Fruit fly (Drosophila melanogaster) ovary, adult (tissue): ENCODE results near the gene gammaCOP.

ENCODE experiments used
- CG17801 ChIP-seq: fragments of 200-800 bp; optimal IDR thresholded peaks from 2 replicates; lab custom pipeline; 2019; ENCODE audit warnings: missing biosample characterization, mild to moderate bottlenecking, missing genetic modification characterization, moderate library complexity; ENCODE audit not compliant: partially characterized antibody

The gammaCOP gene

DNA sequence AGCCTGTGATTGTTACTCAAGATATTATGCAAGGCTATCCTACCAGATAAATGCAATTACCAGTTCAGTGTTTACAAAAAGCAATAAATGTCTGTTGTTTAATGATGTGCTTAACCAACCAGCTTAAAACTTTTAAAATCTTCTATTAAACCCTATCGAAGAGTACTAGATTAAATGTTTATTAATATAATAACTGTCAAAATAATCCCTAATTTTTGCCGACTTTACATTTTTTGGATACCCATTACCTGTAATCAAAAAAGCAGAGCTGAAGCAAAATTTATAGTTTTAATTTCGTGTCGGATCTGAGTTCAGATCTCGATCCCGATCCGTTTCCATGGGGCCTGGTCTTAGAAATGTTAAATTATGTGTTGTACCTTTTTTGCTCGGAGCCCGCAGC lies 18.3 kb downstream of the gammaCOP start, which contains the start of gene CG1638:
Gene CG1638, plus strand, starts transcription at position 301 of the 400 bp plus-strand sequence.
- no peak for TF ChIP-seq CG17801 (GFP tag; lab: Kevin White, UChicago)

DNA sequence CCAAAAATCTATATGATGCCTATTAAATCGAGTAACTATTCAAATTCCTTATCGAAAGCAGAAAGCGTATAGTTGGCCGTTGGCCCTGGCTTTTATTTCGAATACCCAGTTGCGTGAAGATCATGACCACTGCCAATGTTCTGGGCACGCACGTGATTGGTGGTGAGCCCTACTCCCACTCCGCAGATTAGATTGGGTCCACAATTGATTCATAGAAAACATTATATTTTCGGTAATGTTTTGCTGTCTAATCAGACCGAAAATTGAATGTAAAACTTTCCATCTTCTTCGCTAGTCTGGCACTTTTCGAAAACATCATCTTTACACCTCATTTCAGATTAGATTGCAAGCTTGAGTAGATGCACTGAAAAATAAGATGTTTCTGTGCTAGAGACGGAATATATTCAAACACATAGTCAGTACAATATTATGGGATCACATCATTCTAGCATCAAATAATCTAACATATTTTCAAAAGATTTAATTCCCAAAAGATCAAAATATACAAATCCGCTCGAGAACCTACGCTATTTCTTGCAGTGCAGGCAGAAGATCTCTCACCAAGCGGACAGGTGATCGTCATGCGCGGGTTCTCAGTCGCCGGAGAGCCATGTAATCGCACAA lies 20.4 kb downstream of the gammaCOP start, which contains the start of gene CG1774:
Gene CG1774, plus strand, starts transcription at position 548 of the 624 bp plus-strand sequence.
- peak; percentile 96 for TF ChIP-seq CG17801 (GFP tag; lab: Kevin White, UChicago)

dm6 chr3R:31596071-31596883 lies 24.3 kb downstream of the gammaCOP start, which contains the start of gene RpL6:
TSS of gene RpL6 (minus strand) at chr3R:31596204.
- TF ChIP-seq CG17801 (GFP tag; lab: Kevin White, UChicago): peak; percentile 31

DNA sequence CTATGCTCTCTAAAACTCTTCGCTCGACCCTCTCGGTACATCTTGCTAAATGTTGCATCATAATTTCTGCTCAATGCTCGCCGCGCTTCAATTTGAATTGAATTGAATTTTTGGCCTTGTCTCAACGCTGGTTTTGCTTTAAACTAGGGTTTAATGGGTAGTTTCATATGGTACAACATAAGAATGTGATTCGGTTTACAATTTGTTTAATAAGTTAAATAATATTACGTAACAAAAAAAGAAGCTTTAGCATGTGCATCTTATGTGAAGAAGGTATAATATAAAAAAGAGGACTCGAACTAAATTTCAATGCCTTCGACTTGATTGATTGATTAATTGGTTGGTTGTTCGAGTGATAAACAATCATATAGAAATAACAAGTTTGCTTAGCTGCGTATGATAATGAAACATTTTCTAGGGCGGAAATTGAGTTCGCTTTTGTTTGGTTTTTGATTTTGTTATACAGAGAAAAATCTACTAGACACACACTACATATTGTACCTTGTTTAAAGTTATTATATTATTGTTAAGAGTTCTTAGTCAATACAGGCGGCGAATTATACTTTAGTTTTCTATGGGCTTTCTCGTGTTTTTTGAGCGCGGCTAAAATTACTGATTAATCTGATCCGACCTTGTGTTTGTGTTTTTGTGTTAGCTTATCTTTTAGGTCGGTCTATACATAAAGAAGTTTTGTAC lies 25.9 kb downstream of the gammaCOP start:
- TF ChIP-seq CG17801 (GFP tag; lab: Kevin White, UChicago): no peak

dm6 chr3R:31599538-31600313 lies 27.8 kb downstream of the gammaCOP start:
- TF ChIP-seq CG17801 (GFP tag; lab: Kevin White, UChicago): no peak

- TF ChIP-seq CG17801 (GFP tag; lab: Kevin White, UChicago): no peak
These were observed 31.3 kb downstream of the gammaCOP start for dm6 chr3R:31603246-31603645.

DNA sequence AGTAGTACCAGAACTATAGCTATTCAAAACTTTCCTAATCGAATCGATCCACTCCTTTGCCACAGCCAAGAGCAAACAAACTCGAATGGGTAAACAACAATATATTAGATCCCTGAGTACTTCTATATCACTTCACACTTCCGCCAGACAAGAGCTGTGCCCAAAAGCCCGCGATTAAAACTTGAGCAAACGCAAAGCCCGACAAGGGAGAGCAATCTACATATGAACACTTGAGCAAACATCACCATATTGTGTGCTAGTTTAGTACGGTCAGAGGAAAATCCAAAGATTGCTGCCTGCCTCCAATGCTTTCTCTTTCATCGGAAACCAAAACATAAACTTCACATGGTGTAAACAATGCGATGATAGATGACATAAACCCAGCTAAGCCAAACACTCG lies 31.7 kb downstream of the gammaCOP start:
- no peak for TF ChIP-seq CG17801 (GFP tag; lab: Kevin White, UChicago)

DNA sequence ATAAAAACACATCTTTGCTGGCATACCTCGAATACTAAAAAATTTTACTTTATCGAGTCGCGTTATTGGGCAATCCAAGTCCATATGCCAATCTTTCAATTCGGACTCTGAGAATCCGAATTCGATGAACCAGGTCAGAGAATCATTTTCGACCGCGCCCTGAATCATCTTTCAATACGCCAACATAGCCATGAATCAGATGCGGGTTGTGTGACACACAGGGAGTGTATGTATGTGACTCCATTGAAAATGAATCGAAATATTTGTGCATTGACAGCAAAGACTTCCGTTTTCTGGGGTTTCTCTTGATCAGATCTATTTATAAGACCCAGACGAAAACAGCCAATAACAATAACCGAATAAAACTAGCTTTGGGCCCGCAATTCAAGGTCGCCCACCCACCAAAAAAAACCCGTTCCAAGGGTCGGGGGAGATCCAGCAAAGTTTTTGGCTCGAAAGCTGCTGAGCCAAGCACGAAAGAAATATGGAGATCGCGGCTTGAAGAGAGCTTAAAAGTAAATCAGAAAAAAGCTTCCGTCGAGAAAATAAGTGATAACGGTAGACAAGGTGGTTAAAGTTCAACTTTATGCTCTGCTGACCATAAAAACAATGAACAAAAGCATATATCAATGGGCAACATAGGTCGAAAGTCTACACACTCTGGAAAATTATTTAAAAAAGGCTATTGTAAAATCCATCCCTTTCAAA lies 32.6 kb downstream of the gammaCOP start:
- TF ChIP-seq CG17801 (GFP tag; lab: Kevin White, UChicago): no peak

DNA sequence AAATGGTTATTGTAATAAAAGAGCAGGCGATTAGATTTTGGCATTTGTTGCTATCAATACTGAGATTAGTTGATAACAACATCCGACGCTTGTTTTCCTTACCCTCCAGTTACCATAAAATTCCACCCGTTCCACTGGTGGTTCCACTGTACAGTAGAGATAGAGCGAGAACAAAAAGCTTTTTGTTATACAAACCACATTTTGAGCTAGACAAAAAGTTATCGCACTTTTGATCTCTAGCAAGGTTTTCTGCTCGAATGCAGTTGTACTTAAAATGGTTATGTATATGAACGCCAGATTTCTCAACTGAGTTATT lies 33.1 kb downstream of the gammaCOP start:
- no peak for TF ChIP-seq CG17801 (GFP tag; lab: Kevin White, UChicago)

- no peak for TF ChIP-seq CG17801 (GFP tag; lab: Kevin White, UChicago)
These were observed 33.8 kb downstream of the gammaCOP start for dm6 chr3R:31605790-31606189.

DNA sequence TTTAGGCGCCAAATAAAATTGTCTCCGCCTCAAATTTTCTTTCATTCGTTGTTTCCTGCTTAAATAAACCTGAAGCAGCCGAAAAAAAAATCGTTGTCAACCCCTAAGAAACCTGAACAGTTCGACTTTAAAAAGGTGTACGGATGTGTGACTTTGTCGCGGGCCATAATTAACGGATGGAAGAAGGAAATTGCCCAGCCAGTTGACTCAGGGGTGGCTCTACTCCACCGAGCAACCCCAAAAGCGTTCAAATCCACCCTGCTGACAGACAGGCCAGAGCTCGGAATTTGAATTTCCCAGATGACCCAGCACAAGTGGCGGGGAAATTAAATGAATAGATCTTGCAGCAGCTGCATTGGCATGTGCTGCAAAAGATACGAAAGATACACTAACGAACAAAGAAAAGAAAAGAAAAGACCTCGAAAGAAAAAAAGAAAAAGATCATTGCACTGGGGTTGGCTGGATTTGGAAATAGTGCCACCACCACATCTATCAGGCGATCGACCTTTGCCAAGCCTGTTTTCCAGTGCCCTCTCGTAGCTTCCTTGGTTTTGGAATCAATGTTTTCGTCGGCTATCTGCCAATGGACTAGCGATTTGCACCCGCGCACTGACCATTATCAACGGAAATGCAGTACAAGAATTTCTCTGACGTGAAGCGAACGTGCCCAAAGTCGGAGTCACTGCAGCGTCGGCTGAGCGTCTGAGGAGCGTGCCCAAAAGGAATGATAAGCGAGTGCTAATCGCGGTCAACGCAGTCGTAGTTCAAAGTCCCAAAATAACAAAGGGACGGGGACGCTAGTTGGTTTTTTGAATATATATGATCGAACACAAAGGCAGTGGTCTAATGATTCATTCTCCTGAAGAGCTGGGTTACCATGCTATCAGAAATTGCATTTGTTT lies 34.5 kb downstream of the gammaCOP start:
- TF ChIP-seq CG17801 (GFP tag; lab: Kevin White, UChicago): peak; percentile 42

DNA sequence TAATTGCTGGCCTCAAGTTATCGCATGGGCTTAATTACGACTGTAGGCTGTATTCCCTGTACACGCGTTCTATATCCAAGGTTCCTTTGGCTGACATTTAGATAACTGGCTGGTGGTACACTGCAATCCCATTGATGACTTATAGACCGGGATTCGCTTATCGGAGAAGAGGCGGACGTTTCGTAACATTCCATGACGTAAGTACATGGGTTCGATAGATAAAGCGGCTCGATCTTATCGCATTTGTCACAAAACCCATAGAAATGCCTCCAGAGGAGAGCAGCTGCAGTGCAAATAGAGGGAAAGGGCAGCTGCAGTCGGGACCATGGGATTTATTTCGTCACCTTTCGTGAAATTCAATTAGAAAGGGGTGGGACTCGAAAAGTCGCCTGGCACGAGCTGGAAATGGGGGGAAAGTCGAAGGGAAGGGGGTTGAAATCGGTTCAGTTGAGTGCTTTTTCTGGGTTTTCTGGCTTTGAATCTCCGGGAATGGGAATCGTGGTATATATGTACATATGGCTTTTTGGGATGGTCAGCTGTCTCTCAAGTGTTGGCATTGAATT lies 35.4 kb downstream of the gammaCOP start:
- TF ChIP-seq CG17801 (GFP tag; lab: Kevin White, UChicago): no peak

dm6 chr3R:31608030-31608429 lies 36.1 kb downstream of the gammaCOP start:
- no peak for TF ChIP-seq CG17801 (GFP tag; lab: Kevin White, UChicago)
